Fruit fly (Drosophila melanogaster): ENCODE measurements around the gene CG10375.

The CG10375 gene

dm6 chr3R:23783403-23783757 lies 15.9 kb downstream of the CG10375 start:
- TF ChIP-seq h (optimal IDR thresholded peaks at IDR 0.05) (no peak), Sin3A (optimal IDR thresholded peaks at IDR 0.05) (no peak), ttk (optimal IDR thresholded peaks at IDR 0.05) (no peak), insv (optimal IDR thresholded peaks at IDR 0.05) (no peak), psq (optimal IDR thresholded peaks at IDR 0.05) (no peak)

- no peak for TF ChIP-seq Myc (optimal IDR thresholded peaks at IDR 0.05)
- TF ChIP-seq psq (optimal IDR thresholded peaks at IDR 0.05) = no peak
- no peak for TF ChIP-seq insv (optimal IDR thresholded peaks at IDR 0.05)
- no peak for TF ChIP-seq Sin3A (optimal IDR thresholded peaks at IDR 0.05)
- no peak for TF ChIP-seq h (optimal IDR thresholded peaks at IDR 0.05)
- no peak for TF ChIP-seq ttk (optimal IDR thresholded peaks at IDR 0.05)
Observed at dm6 chr3R:23783961-23784360, 16.4 kb downstream of the CG10375 start.

- TF ChIP-seq psq (optimal IDR thresholded peaks at IDR 0.05) (no peak), insv (optimal IDR thresholded peaks at IDR 0.05) (no peak), Myc (optimal IDR thresholded peaks at IDR 0.05) (no peak), Sin3A (optimal IDR thresholded peaks at IDR 0.05) (no peak)
Observed at dm6 chr3R:23784925-23785680, 17.6 kb downstream of the CG10375 start.

dm6 chr3R:23786768-23787631 lies 19.5 kb downstream of the CG10375 start:
- TF ChIP-seq psq (optimal IDR thresholded peaks at IDR 0.05) (no peak), Myc (optimal IDR thresholded peaks at IDR 0.05) (no peak), Sin3A (optimal IDR thresholded peaks at IDR 0.05) (no peak), h (optimal IDR thresholded peaks at IDR 0.05) (no peak), ttk (optimal IDR thresholded peaks at IDR 0.05) (no peak), insv (optimal IDR thresholded peaks at IDR 0.05) (no peak)

- TF ChIP-seq Sin3A (optimal IDR thresholded peaks at IDR 0.05) = no peak
- TF ChIP-seq h (optimal IDR thresholded peaks at IDR 0.05) = no peak
- TF ChIP-seq psq (optimal IDR thresholded peaks at IDR 0.05) = no peak
- no peak for TF ChIP-seq Myc (optimal IDR thresholded peaks at IDR 0.05)
- TF ChIP-seq ttk (optimal IDR thresholded peaks at IDR 0.05) = no peak
- no peak for TF ChIP-seq insv (optimal IDR thresholded peaks at IDR 0.05)
Observed at dm6 chr3R:23787632-23787960, 20.1 kb downstream of the CG10375 start.

dm6 chr3R:23788406-23789021 lies 21.0 kb downstream of the CG10375 start:
- TF ChIP-seq psq (optimal IDR thresholded peaks at IDR 0.05) = no peak
- TF ChIP-seq insv (optimal IDR thresholded peaks at IDR 0.05) = no peak
- no peak for TF ChIP-seq Sin3A (optimal IDR thresholded peaks at IDR 0.05)
- no peak for TF ChIP-seq ttk (optimal IDR thresholded peaks at IDR 0.05)

- no peak for TF ChIP-seq Sin3A (optimal IDR thresholded peaks at IDR 0.05)
- no peak for TF ChIP-seq h (optimal IDR thresholded peaks at IDR 0.05)
- TF ChIP-seq insv (optimal IDR thresholded peaks at IDR 0.05) = no peak
- no peak for TF ChIP-seq ttk (optimal IDR thresholded peaks at IDR 0.05)
- no peak for TF ChIP-seq psq (optimal IDR thresholded peaks at IDR 0.05)
- TF ChIP-seq Myc (optimal IDR thresholded peaks at IDR 0.05) = no peak
Observed at dm6 chr3R:23789584-23789983, 22.1 kb downstream of the CG10375 start.

- TF ChIP-seq ttk (optimal IDR thresholded peaks at IDR 0.05) = no peak
Observed at dm6 chr3R:23790483-23791175, 23.1 kb downstream of the CG10375 start.

- no peak for TF ChIP-seq ttk (optimal IDR thresholded peaks at IDR 0.05)
- TF ChIP-seq insv (optimal IDR thresholded peaks at IDR 0.05) = no peak
- no peak for TF ChIP-seq Sin3A (optimal IDR thresholded peaks at IDR 0.05)
- no peak for TF ChIP-seq Myc (optimal IDR thresholded peaks at IDR 0.05)
- TF ChIP-seq h (optimal IDR thresholded peaks at IDR 0.05) = no peak
- no peak for TF ChIP-seq psq (optimal IDR thresholded peaks at IDR 0.05)
Observed at dm6 chr3R:23791491-23791890, 24.0 kb downstream of the CG10375 start.

dm6 chr3R:23803668-23804067 lies 36.2 kb downstream of the CG10375 start, which contains the start of gene CG34355:
Gene CG34355 (plus strand): TSS chr3R:23803859.
- TF ChIP-seq Myc (optimal IDR thresholded peaks at IDR 0.05) (no peak), insv (optimal IDR thresholded peaks at IDR 0.05) (no peak), ttk (optimal IDR thresholded peaks at IDR 0.05) (no peak), Sin3A (optimal IDR thresholded peaks at IDR 0.05) (no peak), psq (optimal IDR thresholded peaks at IDR 0.05) (no peak), h (optimal IDR thresholded peaks at IDR 0.05) (no peak)

- TF ChIP-seq Sin3A (optimal IDR thresholded peaks at IDR 0.05) (no peak), psq (optimal IDR thresholded peaks at IDR 0.05) (no peak), insv (optimal IDR thresholded peaks at IDR 0.05) (no peak), Myc (optimal IDR thresholded peaks at IDR 0.05) (no peak), h (optimal IDR thresholded peaks at IDR 0.05) (no peak), ttk (optimal IDR thresholded peaks at IDR 0.05) (no peak)
Observed at dm6 chr3R:23817566-23818202, 50.2 kb downstream of the CG10375 start.

All from Kc167 (cell line).